Fruit fly (Drosophila melanogaster) whole organism, embryonic: ENCODE measurements around the gene CG15353.

Experiments used
- Bgb ChIP-seq: fragments of 200-800 bp; sonication (Bioruptor generic); IDR thresholded peaks from 2 replicates; pipeline ENCODE4 v1.3.6; 2022; ENCODE audit warnings: missing biosample characterization, missing genetic modification characterization; ENCODE audit not compliant: partially characterized antibody
- CG10321 ChIP-seq: fragments of 200-800 bp; sonication (Bioruptor generic); IDR thresholded peaks from 2 replicates; pipeline ENCODE4 v1.3.6; 2022; ENCODE audit warnings: missing biosample characterization, missing genetic modification characterization
- CG17328 ChIP-seq: fragments of 200-800 bp; sonication (Bioruptor generic); IDR thresholded peaks from 2 replicates; pipeline ENCODE4 v1.3.6; 2022; ENCODE audit warnings: missing biosample characterization, missing genetic modification characterization
- CG17361 ChIP-seq: fragments of 200-800 bp; sonication (Bioruptor generic); IDR thresholded peaks from 3 replicates; pipeline ENCODE4 v1.3.6; 2022; ENCODE audit warnings: missing biosample characterization, missing genetic modification characterization
- CG17385 ChIP-seq: fragments of 200-800 bp; sonication (Bioruptor generic); optimal IDR thresholded peaks from 3 replicates; lab custom pipeline; 2018; ENCODE audit warnings: missing biosample characterization, mild to moderate bottlenecking, missing genetic modification characterization
- CG17802 ChIP-seq: fragments of 200-800 bp; sonication (Bioruptor generic); optimal IDR thresholded peaks from 2 replicates; lab custom pipeline; 2018; ENCODE audit warnings: missing biosample characterization, mild to moderate bottlenecking, missing genetic modification characterization, moderate library complexity
- CG2889 ChIP-seq: fragments of 200-800 bp; sonication (Bioruptor generic); IDR thresholded peaks from 3 replicates; pipeline ENCODE4 v1.3.6; 2022; ENCODE audit warnings: missing biosample characterization, missing genetic modification characterization
- CG3407 ChIP-seq: fragments of 200-800 bp; sonication (Bioruptor generic); optimal IDR thresholded peaks from 2 replicates; lab custom pipeline; 2018; ENCODE audit warnings: missing biosample characterization, mild to moderate bottlenecking, missing genetic modification characterization
- CG42726 ChIP-seq: fragments of 200-800 bp; sonication (Bioruptor generic); IDR thresholded peaks from 2 replicates; pipeline ENCODE4 v1.3.6; 2022; ENCODE audit warnings: missing biosample characterization, missing genetic modification characterization; ENCODE audit not compliant: partially characterized antibody
- CG7963 ChIP-seq: fragments of 200-800 bp; sonication (Bioruptor generic); IDR thresholded peaks from 3 replicates; pipeline ENCODE4 v1.3.6; 2022; ENCODE audit warnings: missing biosample characterization, missing genetic modification characterization; ENCODE audit not compliant: partially characterized antibody
- CG8281 ChIP-seq: fragments of 200-800 bp; sonication (Bioruptor generic); optimal IDR thresholded peaks from 2 replicates; lab custom pipeline; 2018; ENCODE audit warnings: missing biosample characterization, mild to moderate bottlenecking, missing genetic modification characterization, moderate library complexity
- Deaf1 ChIP-seq: fragments of 200-800 bp; optimal IDR thresholded peaks from 3 replicates; lab custom pipeline; 2019; ENCODE audit warnings: missing biosample characterization, mild to moderate bottlenecking, missing genetic modification characterization, moderate library complexity
- Dip2 ChIP-seq: fragments of 200-800 bp; sonication (Bioruptor generic); IDR thresholded peaks from 2 replicates; pipeline ENCODE4 v1.3.6; 2022; ENCODE audit warnings: missing biosample characterization, missing genetic modification characterization
- Drgx ChIP-seq: fragments of 200-800 bp; sonication (Bioruptor generic); IDR thresholded peaks from 2 replicates; pipeline ENCODE4 v1.3.6; 2022; ENCODE audit warnings: missing biosample characterization, missing genetic modification characterization
- Gsc ChIP-seq: fragments of 200-800 bp; sonication (Bioruptor generic); IDR thresholded peaks from 2 replicates; pipeline ENCODE4 v1.3.6; 2022; ENCODE audit warnings: missing biosample characterization, missing genetic modification characterization
- Hsf ChIP-seq: fragments of 200-800 bp; sonication (Bioruptor generic); optimal IDR thresholded peaks from 3 replicates; lab custom pipeline; 2016; ENCODE audit warnings: missing biosample characterization, missing genetic modification characterization
- Jarid2 ChIP-seq: fragments of 200-800 bp; sonication (Bioruptor generic); optimal IDR thresholded peaks from 3 replicates; lab custom pipeline; 2017; ENCODE audit warnings: mild to moderate bottlenecking, missing biosample characterization, missing genetic modification reagents, missing genetic modification characterization
- NFAT ChIP-seq: fragments of 200-800 bp; sonication (Bioruptor generic); IDR thresholded peaks from 2 replicates; pipeline ENCODE4 v1.3.6; 2022; ENCODE audit warnings: missing biosample characterization, missing genetic modification characterization
- Neu2 ChIP-seq: fragments of 200-800 bp; sonication (Bioruptor generic); optimal IDR thresholded peaks from 3 replicates; lab custom pipeline; 2016; ENCODE audit warnings: missing biosample characterization, missing genetic modification characterization, borderline replicate concordance
- Optix ChIP-seq: fragments of 200-800 bp; sonication (Bioruptor generic); IDR thresholded peaks from 3 replicates; pipeline ENCODE4 v1.3.6; 2022; ENCODE audit warnings: missing biosample characterization, missing genetic modification characterization
- Ptx1 ChIP-seq: fragments of 200-800 bp; sonication (Bioruptor generic); IDR thresholded peaks from 2 replicates; pipeline ENCODE4 v1.3.6; 2022; ENCODE audit warnings: missing biosample characterization, missing genetic modification characterization
- Trl ChIP-seq, 3 experiments: fragments of >200 bp in 2 of 3; fragments of 200-800 bp in 1 of 3; sonication (Bioruptor generic) in 1 of 3; optimal IDR thresholded peaks; 2 replicates in 1 of 3; 3 replicates in 2 of 3; lab custom pipeline; 2016 to 2017; ENCODE audit warnings: missing biosample characterization in 1 of 3, missing genetic modification characterization in 1 of 3
- Usf ChIP-seq: fragments of 200-800 bp; sonication (Bioruptor generic); optimal IDR thresholded peaks from 2 replicates; lab custom pipeline; 2017; ENCODE audit warnings: missing genotype, missing biosample characterization, missing genetic modification characterization
- ab ChIP-seq: fragments of 200-800 bp; sonication (Bioruptor generic); optimal IDR thresholded peaks from 2 replicates; lab custom pipeline; 2016; ENCODE audit warnings: missing biosample characterization, missing genetic modification characterization
- cas ChIP-seq: fragments of 200-800 bp; sonication (Bioruptor generic); IDR thresholded peaks from 2 replicates; pipeline ENCODE4 v1.3.6; 2022; ENCODE audit warnings: missing biosample characterization, missing genetic modification characterization
- crol ChIP-seq: fragments of 200-800 bp; sonication (Bioruptor generic); IDR thresholded peaks from 2 replicates; pipeline ENCODE4 v1.3.6; 2022; ENCODE audit warnings: missing biosample characterization, missing genetic modification characterization
- dmrt99B ChIP-seq: fragments of 200-800 bp; sonication (Bioruptor generic); optimal IDR thresholded peaks from 2 replicates; lab custom pipeline; 2018; ENCODE audit warnings: missing biosample characterization, mild to moderate bottlenecking, missing genetic modification characterization, moderate library complexity
- fd64A ChIP-seq: fragments of 200-800 bp; sonication (Bioruptor generic); optimal IDR thresholded peaks from 3 replicates; lab custom pipeline; 2018; ENCODE audit warnings: missing biosample characterization, mild to moderate bottlenecking, missing genetic modification characterization
- fu2 ChIP-seq: fragments of 200-800 bp; sonication (Bioruptor generic); optimal IDR thresholded peaks from 2 replicates; lab custom pipeline; 2016; ENCODE audit warnings: missing biosample characterization, missing genetic modification characterization
- gce ChIP-seq: fragments of 200-800 bp; sonication (Bioruptor generic); IDR thresholded peaks from 3 replicates; pipeline ENCODE4 v1.3.6; 2022; ENCODE audit warnings: missing biosample characterization, missing genetic modification characterization
- gcm2 ChIP-seq: fragments of 200-800 bp; sonication (Bioruptor generic); optimal IDR thresholded peaks from 2 replicates; lab custom pipeline; 2016; ENCODE audit warnings: missing biosample characterization, missing genetic modification characterization
- ind ChIP-seq: fragments of 200-800 bp; sonication (Bioruptor generic); optimal IDR thresholded peaks from 3 replicates; lab custom pipeline; 2016; ENCODE audit warnings: missing biosample characterization, missing genetic modification characterization
- inv ChIP-seq: fragments of 200-800 bp; sonication (Bioruptor generic); IDR thresholded peaks from 2 replicates; pipeline ENCODE4 v1.3.6; 2022; ENCODE audit warnings: missing biosample characterization, missing genetic modification characterization; ENCODE audit not compliant: partially characterized antibody
- kni ChIP-seq: fragments of 200-800 bp; sonication (Bioruptor generic); optimal IDR thresholded peaks from 3 replicates; lab custom pipeline; 2017; ENCODE audit warnings: mild to moderate bottlenecking, missing biosample characterization, missing genetic modification reagents, missing genetic modification characterization
- mld ChIP-seq: fragments of 200-800 bp; sonication (Bioruptor generic); IDR thresholded peaks from 3 replicates; pipeline ENCODE4 v1.3.6; 2022; ENCODE audit warnings: missing biosample characterization, missing genetic modification characterization; ENCODE audit not compliant: partially characterized antibody
- nerfin-2 ChIP-seq: fragments of 200-800 bp; sonication (Bioruptor generic); IDR thresholded peaks from 2 replicates; pipeline ENCODE4 v1.3.6; 2022; ENCODE audit warnings: missing biosample characterization, missing genetic modification characterization; ENCODE audit not compliant: partially characterized antibody
- onecut ChIP-seq: fragments of 200-800 bp; sonication (Bioruptor generic); IDR thresholded peaks from 2 replicates; pipeline ENCODE4 v1.3.6; 2022; ENCODE audit warnings: missing biosample characterization, missing genetic modification characterization
- schlank ChIP-seq: fragments of 200-800 bp; sonication (Bioruptor generic); optimal IDR thresholded peaks from 2 replicates; lab custom pipeline; 2018; ENCODE audit warnings: missing biosample characterization, mild to moderate bottlenecking, missing genetic modification characterization
- scrt ChIP-seq: fragments of 200-800 bp; sonication (Bioruptor generic); optimal IDR thresholded peaks from 2 replicates; lab custom pipeline; 2018; ENCODE audit warnings: missing biosample characterization, mild to moderate bottlenecking, missing genetic modification characterization, moderate library complexity
- shn ChIP-seq: fragments of 200-800 bp; sonication (Bioruptor generic); optimal IDR thresholded peaks from 3 replicates; lab custom pipeline; 2016; ENCODE audit warnings: missing biosample characterization, missing genetic modification characterization
- sisA ChIP-seq: fragments of 200-800 bp; sonication (Bioruptor generic); IDR thresholded peaks from 2 replicates; pipeline ENCODE4 v1.3.6; 2022; ENCODE audit warnings: missing biosample characterization, missing genetic modification characterization
- ssp ChIP-seq: fragments of 200-800 bp; sonication (Bioruptor generic); IDR thresholded peaks from 2 replicates; pipeline ENCODE4 v1.3.6; 2022; ENCODE audit warnings: missing biosample characterization, missing genetic modification characterization
- tna ChIP-seq: fragments of 200-800 bp; sonication (Bioruptor generic); IDR thresholded peaks from 2 replicates; pipeline ENCODE4 v1.3.6; 2022; ENCODE audit warnings: missing biosample characterization, missing genetic modification characterization; ENCODE audit not compliant: partially characterized antibody
- tx ChIP-seq: fragments of 200-800 bp; sonication (Bioruptor generic); optimal IDR thresholded peaks from 2 replicates; lab custom pipeline; 2016; ENCODE audit warnings: missing biosample characterization, missing genetic modification characterization
- zen ChIP-seq: fragments of 200-800 bp; sonication (Bioruptor generic); optimal IDR thresholded peaks from 3 replicates; lab custom pipeline; 2018; ENCODE audit warnings: missing biosample characterization, mild to moderate bottlenecking, missing genetic modification characterization, moderate library complexity

Gene CG15353

DNA sequence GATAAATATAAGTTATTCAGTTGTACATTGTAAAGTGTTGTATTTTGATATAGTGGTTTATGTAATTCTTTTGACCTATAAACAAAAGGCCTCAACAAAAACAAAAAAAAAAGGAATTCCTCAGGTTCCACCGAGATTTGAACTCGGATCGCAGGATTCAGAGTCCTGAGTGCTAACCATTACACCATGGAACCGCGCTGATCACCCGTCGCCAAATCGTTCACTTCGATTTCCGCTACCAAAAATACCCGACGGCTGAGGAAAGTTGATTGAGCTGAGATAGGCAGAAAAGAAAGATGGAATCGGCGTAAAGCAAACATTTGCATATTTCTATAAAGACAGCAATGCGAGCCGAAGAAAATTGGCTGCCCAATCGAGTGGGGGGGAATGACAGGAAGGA lies 6.1 kb upstream of the CG15353 start (continued):
- TF ChIP-seq CG3407 (GFP tag; lab: Kevin White, UChicago) (no peak), schlank (no peak), nerfin-2 (GFP tag; lab: Robert Waterston, UW) (peak; percentile 62), CG7963 (GFP tag; lab: Robert Waterston, UW) (0 out of 3 replicates have a peak, but pooled peaks have one; percentile 34), Usf (no peak), mld (0 out of 3 replicates have a peak, but pooled peaks have one; percentile 66), Hsf (GFP tag; lab: Kevin White, UChicago) (no peak), CG42726 (peak; percentile 58), CG8281 (tag; lab: Kevin White, UChicago) (no peak), Gsc (GFP tag; lab: Robert Waterston, UW) (no peak), CG10321 (GFP tag; lab: Robert Waterston, UW) (no peak), crol (no peak), dmrt99B (tag; lab: Kevin White, UChicago) (no peak), Bgb (peak; percentile 56; the same call in 1 of the 2 replicates), gce (GFP tag; lab: Robert Waterston, UW) (no peak), ab (GFP tag; lab: Kevin White, UChicago) (no peak)

dm6 chr2L:2011430-2011829 lies 4.4 kb upstream of the CG15353 start:
- no peak for TF ChIP-seq sisA (GFP tag; lab: Robert Waterston, UW)
- TF ChIP-seq CG17802 (tag; lab: Kevin White, UChicago): no peak
- TF ChIP-seq fu2 (GFP tag; lab: Kevin White, UChicago): no peak
- TF ChIP-seq ind (GFP tag; lab: Kevin White, UChicago): no peak
- TF ChIP-seq ssp (GFP tag; lab: Robert Waterston, UW): no peak
- TF ChIP-seq inv (GFP tag; lab: Robert Waterston, UW): no peak
- TF ChIP-seq Trl (optimal IDR thresholded peaks at IDR 0.05; lab: Kevin White, UChicago): no peak
- no peak for TF ChIP-seq Trl (GFP tag; optimal IDR thresholded peaks at IDR 0.05; lab: Kevin White, UChicago)
- peak; percentile 62 for TF ChIP-seq scrt (GFP tag; lab: Kevin White, UChicago)
- TF ChIP-seq CG17328 (GFP tag; lab: Robert Waterston, UW): 0 out of 2 replicates have a peak, but pooled peaks have one; percentile 11
- no peak for TF ChIP-seq fd64A (GFP tag; lab: Kevin White, UChicago)
- TF ChIP-seq kni (GFP tag; lab: Kevin White, UChicago): no peak
- TF ChIP-seq tna (GFP tag; lab: Robert Waterston, UW): no peak
- TF ChIP-seq Ptx1 (GFP tag; lab: Robert Waterston, UW): no peak
- TF ChIP-seq CG17385: no peak
- no peak for TF ChIP-seq Drgx (GFP tag; lab: Robert Waterston, UW)
- TF ChIP-seq tx: no peak
- TF ChIP-seq CG17361 (GFP tag; lab: Robert Waterston, UW): no peak
- no peak for TF ChIP-seq gcm2 (GFP tag; lab: Kevin White, UChicago)
- no peak for TF ChIP-seq CG2889
- TF ChIP-seq shn (GFP tag; lab: Kevin White, UChicago): no peak
- no peak for TF ChIP-seq Optix (GFP tag; lab: Robert Waterston, UW)
- TF ChIP-seq Neu2 (GFP tag; lab: Kevin White, UChicago): no peak
- TF ChIP-seq zen: no peak
- TF ChIP-seq Dip2: no peak
- TF ChIP-seq Jarid2 (GFP tag; lab: Kevin White, UChicago): no peak
- peak; percentile 94 for TF ChIP-seq Deaf1 (tag; lab: Kevin White, UChicago)
- no peak for TF ChIP-seq cas (GFP tag; lab: Robert Waterston, UW)
- peak; percentile 18; the same call in 1 of the 2 replicates for TF ChIP-seq onecut (GFP tag; lab: Robert Waterston, UW)
- TF ChIP-seq NFAT (GFP tag; lab: Robert Waterston, UW): 0 out of 2 replicates have a peak, but pooled peaks have one; percentile 14
